Worm (Caenorhabditis elegans) whole organism, L3 larva: ENCODE data around the gene srt-36.

Experiments
- skn-1 ChIP-seq: fragments of 150-350 bp; optimal IDR thresholded peaks from 2 replicates; lab custom pipeline; 2014; ENCODE audit warnings: missing biosample characterization, missing genetic modification characterization
- unc-62 ChIP-seq: fragments of 150-350 bp; sonication (generic microtip); optimal IDR thresholded peaks from 4 replicates; lab custom pipeline; 2014; ENCODE audit warnings: missing biosample characterization, missing genetic modification reagents, missing genetic modification characterization
- ztf-11 ChIP-seq: fragments of 150-350 bp; optimal IDR thresholded peaks from 2 replicates; lab custom pipeline; 2014; ENCODE audit warnings: missing biosample characterization, missing genetic modification characterization

ce11 chrV:4216902-4217301 lies 51.2 kb downstream of the srt-36 start:
- TF ChIP-seq unc-62 (GFP tag; lab: Kevin White, UChicago), result no peak
- no peak for TF ChIP-seq ztf-11 (tag; lab: Kevin White, UChicago)
- TF ChIP-seq skn-1 (tag; lab: Kevin White, UChicago), result no peak
